Fruit fly (Drosophila melanogaster) Kc167 (cell line): ENCODE data around the gene CG5762.

Experiments used
- Sin3A ChIP-seq: fragments of >200 bp; optimal IDR thresholded peaks from 2 replicates; lab custom pipeline; 2018; ENCODE audit warnings: missing external identifiers
- insv ChIP-seq: fragments of >200 bp; optimal IDR thresholded peaks from 3 replicates; lab custom pipeline; 2018; ENCODE audit warnings: missing external identifiers
- psq ChIP-seq: fragments of >200 bp; optimal IDR thresholded peaks from 2 replicates; lab custom pipeline; 2017; ENCODE audit warnings: missing external identifiers

DNA sequence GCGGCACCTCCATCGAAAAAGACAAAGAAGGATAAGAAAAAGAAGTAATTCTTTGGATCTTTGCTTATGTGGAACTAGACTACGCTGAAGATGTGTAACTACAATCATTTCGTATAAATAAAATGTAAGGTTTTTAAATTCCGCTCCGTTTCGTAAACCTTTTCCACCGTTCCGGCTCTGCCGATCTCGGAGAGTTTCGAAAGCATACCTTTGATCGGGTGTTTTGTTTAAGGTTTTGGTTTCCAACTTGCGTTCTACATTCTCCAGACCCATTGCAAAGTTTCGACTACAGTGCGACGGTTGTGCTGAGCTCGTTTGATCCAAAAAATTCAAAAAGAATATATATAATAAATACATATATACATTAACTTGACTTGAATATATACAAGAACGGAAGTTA lies 24.9 kb downstream of the CG5762 start, which contains the start of gene CG6432:
- TF ChIP-seq insv (no peak), psq (lab: Kevin White, UChicago) (no peak), Sin3A (lab: Kevin White, UChicago) (no peak)
